Fruit fly (Drosophila melanogaster): Measurements from ENCODE around the gene Axs.

The Axs gene

dm6 chrX:16694477-16694876 is 10.8 kb upstream of the Axs start:
- TF ChIP-seq CG14655 (GFP tag; optimal IDR thresholded peaks at IDR 0.05) (peak; percentile 9), Pif1A (GFP tag; optimal IDR thresholded peaks at IDR 0.05) (no peak)

- TF ChIP-seq CG4496 (GFP tag; IDR thresholded peaks at IDR 0.05) (0 out of 3 replicates have a peak, but pooled peaks have one; percentile 25), Ets98B (GFP tag; IDR thresholded peaks at IDR 0.05) (no peak), CG13204 (GFP tag; optimal IDR thresholded peaks at IDR 0.05) (peak; percentile 55)
These were observed 10.2 kb upstream of the Axs start for dm6 chrX:16693805-16694387.

dm6 chrX:16692325-16692724 is 8.6 kb upstream of the Axs start:
- no peak for TF ChIP-seq CG34367 (tag; optimal IDR thresholded peaks at IDR 0.05)
- TF ChIP-seq D1 (tag; optimal IDR thresholded peaks at IDR 0.05) = no peak
- no peak for TF ChIP-seq Pif1A (GFP tag; optimal IDR thresholded peaks at IDR 0.05)

dm6 chrX:16691440-16691839 is 7.7 kb upstream of the Axs start:
- TF ChIP-seq Pif1A (GFP tag; optimal IDR thresholded peaks at IDR 0.05) (peak; percentile 77), gl (tag; optimal IDR thresholded peaks at IDR 0.05) (peak; percentile 43), CG8159 (tag; optimal IDR thresholded peaks at IDR 0.05) (peak; percentile 62), CG34367 (tag; optimal IDR thresholded peaks at IDR 0.05) (peak; percentile 68), CG10348 (GFP tag; IDR thresholded peaks at IDR 0.05) (peak; percentile 19; the same call in 1 of the 2 replicates), CG32121 (GFP tag; IDR thresholded peaks at IDR 0.05) (peak; percentile 90), fd96Ca (GFP tag; IDR thresholded peaks at IDR 0.05) (peak; percentile 90), CG17806 (tag; optimal IDR thresholded peaks at IDR 0.05) (peak; percentile 62), D1 (tag; optimal IDR thresholded peaks at IDR 0.05) (no peak), CG9948 (tag; optimal IDR thresholded peaks at IDR 0.05) (peak; percentile 61), CG8301 (tag; optimal IDR thresholded peaks at IDR 0.05) (peak; percentile 79), rn (GFP tag; IDR thresholded peaks at IDR 0.05) (peak; percentile 66), Ets98B (GFP tag; IDR thresholded peaks at IDR 0.05) (peak; percentile 90), Snoo (tag; optimal IDR thresholded peaks at IDR 0.05) (peak; percentile 48), CG4496 (GFP tag; IDR thresholded peaks at IDR 0.05) (peak; percentile 95), CG15710 (tag; optimal IDR thresholded peaks at IDR 0.05) (peak; percentile 74), CG14655 (GFP tag; optimal IDR thresholded peaks at IDR 0.05) (peak; percentile 81), Pif1B (GFP tag; optimal IDR thresholded peaks at IDR 0.05) (peak; percentile 65), CG13204 (GFP tag; optimal IDR thresholded peaks at IDR 0.05) (no peak), CG12605 (GFP tag; IDR thresholded peaks at IDR 0.05) (peak; percentile 87), EcR (GFP tag; optimal IDR thresholded peaks at IDR 0.05) (no peak)

dm6 chrX:16690499-16690898 is 6.8 kb upstream of the Axs start:
- no peak for TF ChIP-seq CG13204 (GFP tag; optimal IDR thresholded peaks at IDR 0.05)
- peak; percentile 36 for TF ChIP-seq CG17806 (tag; optimal IDR thresholded peaks at IDR 0.05)
- TF ChIP-seq D1 (tag; optimal IDR thresholded peaks at IDR 0.05) = no peak
- TF ChIP-seq gl (tag; optimal IDR thresholded peaks at IDR 0.05) = no peak
- peak; percentile 44; the same call in 1 of the 3 replicates for TF ChIP-seq CG4496 (GFP tag; IDR thresholded peaks at IDR 0.05)
- no peak for TF ChIP-seq CG15710 (tag; optimal IDR thresholded peaks at IDR 0.05)
- peak; percentile 62; the same call in 1 of the 3 replicates for TF ChIP-seq fd96Ca (GFP tag; IDR thresholded peaks at IDR 0.05)
- TF ChIP-seq CG8159 (tag; optimal IDR thresholded peaks at IDR 0.05) = peak; percentile 4
- peak; percentile 52 for TF ChIP-seq CG8301 (tag; optimal IDR thresholded peaks at IDR 0.05)
- peak; percentile 60 for TF ChIP-seq CG14655 (GFP tag; optimal IDR thresholded peaks at IDR 0.05)
- TF ChIP-seq EcR (GFP tag; optimal IDR thresholded peaks at IDR 0.05) = no peak
- TF ChIP-seq rn (GFP tag; IDR thresholded peaks at IDR 0.05) = no peak
- TF ChIP-seq Ets98B (GFP tag; IDR thresholded peaks at IDR 0.05) = no peak
- peak; percentile 48; the same call in 1 of the 2 replicates for TF ChIP-seq CG12605 (GFP tag; IDR thresholded peaks at IDR 0.05)
- peak; percentile 46 for TF ChIP-seq Pif1A (GFP tag; optimal IDR thresholded peaks at IDR 0.05)
- no peak for TF ChIP-seq CG10348 (GFP tag; IDR thresholded peaks at IDR 0.05)
- peak; percentile 50 for TF ChIP-seq CG9948 (tag; optimal IDR thresholded peaks at IDR 0.05)
- peak; percentile 39 for TF ChIP-seq Pif1B (GFP tag; optimal IDR thresholded peaks at IDR 0.05)
- TF ChIP-seq CG34367 (tag; optimal IDR thresholded peaks at IDR 0.05) = peak; percentile 12

dm6 chrX:16689966-16690365 is 6.3 kb upstream of the Axs start:
- peak; percentile 21 for TF ChIP-seq CG9948 (tag; optimal IDR thresholded peaks at IDR 0.05)
- peak; percentile 31 for TF ChIP-seq CG17806 (tag; optimal IDR thresholded peaks at IDR 0.05)
- no peak for TF ChIP-seq CG13204 (GFP tag; optimal IDR thresholded peaks at IDR 0.05)
- peak; percentile 35 for TF ChIP-seq CG8159 (tag; optimal IDR thresholded peaks at IDR 0.05)
- peak; percentile 13 for TF ChIP-seq CG15710 (tag; optimal IDR thresholded peaks at IDR 0.05)
- TF ChIP-seq CG8301 (tag; optimal IDR thresholded peaks at IDR 0.05) = no peak
- TF ChIP-seq CG34367 (tag; optimal IDR thresholded peaks at IDR 0.05) = no peak
- peak; percentile 20 for TF ChIP-seq CG14655 (GFP tag; optimal IDR thresholded peaks at IDR 0.05)

- TF ChIP-seq rn (GFP tag; IDR thresholded peaks at IDR 0.05) (no peak), CG34367 (tag; optimal IDR thresholded peaks at IDR 0.05) (no peak), Pif1B (GFP tag; optimal IDR thresholded peaks at IDR 0.05) (no peak), fd96Ca (GFP tag; IDR thresholded peaks at IDR 0.05) (no peak), CG12605 (GFP tag; IDR thresholded peaks at IDR 0.05) (no peak), Pif1A (GFP tag; optimal IDR thresholded peaks at IDR 0.05) (no peak), Snoo (tag; optimal IDR thresholded peaks at IDR 0.05) (no peak), gl (tag; optimal IDR thresholded peaks at IDR 0.05) (no peak), CG14655 (GFP tag; optimal IDR thresholded peaks at IDR 0.05) (no peak), CG4496 (GFP tag; IDR thresholded peaks at IDR 0.05) (no peak), CG8159 (tag; optimal IDR thresholded peaks at IDR 0.05) (no peak), CG10348 (GFP tag; IDR thresholded peaks at IDR 0.05) (no peak), CG32121 (GFP tag; IDR thresholded peaks at IDR 0.05) (no peak), CG8301 (tag; optimal IDR thresholded peaks at IDR 0.05) (no peak), D1 (tag; optimal IDR thresholded peaks at IDR 0.05) (no peak), CG15710 (tag; optimal IDR thresholded peaks at IDR 0.05) (no peak), CG17806 (tag; optimal IDR thresholded peaks at IDR 0.05) (no peak)
These were observed 5.6 kb upstream of the Axs start for dm6 chrX:16689339-16689738.

Measured in whole organism, pupa.